Worm (Caenorhabditis elegans): ENCODE data around the gene F54F2.9.

Gene F54F2.9

ce11 chrIII:8865294-8865766 is 38.3 kb upstream of the F54F2.9 start (continued):
- TF ChIP-seq lin-39 (tag; optimal IDR thresholded peaks at IDR 0.05) = no peak

ce11 chrIII:8858482-8858881 is 31.5 kb upstream of the F54F2.9 start:
- TF ChIP-seq elt-1 (tag; optimal IDR thresholded peaks at IDR 0.05) = no peak
- no peak for TF ChIP-seq aly-2 (tag; optimal IDR thresholded peaks at IDR 0.05)
- no peak for TF ChIP-seq nhr-23 (tag; optimal IDR thresholded peaks at IDR 0.05)
- no peak for TF ChIP-seq ceh-28 (tag; optimal IDR thresholded peaks at IDR 0.05)
- no peak for TF ChIP-seq fkh-10 (GFP tag; optimal IDR thresholded peaks at IDR 0.05)
- TF ChIP-seq ztf-11 (tag; optimal IDR thresholded peaks at IDR 0.05) = no peak
- TF ChIP-seq nfya-1 (tag; optimal IDR thresholded peaks at IDR 0.05; ENCODE audit: insufficient read depth) = no peak
- no peak for TF ChIP-seq egl-27 (tag; optimal IDR thresholded peaks at IDR 0.05)

ce11 chrIII:8851961-8852360 is 24.9 kb upstream of the F54F2.9 start, which contains the start of gene plg-1:
Gene plg-1, plus strand, starts transcription at chrIII:8852261.
- TF ChIP-seq elt-3 (tag; optimal IDR thresholded peaks at IDR 0.05) (no peak), nhr-77 (tag; optimal IDR thresholded peaks at IDR 0.05) (no peak), egl-5 (tag; optimal IDR thresholded peaks at IDR 0.05) (no peak), nhr-25 (tag; optimal IDR thresholded peaks at IDR 0.05) (no peak), pqm-1 (tag; optimal IDR thresholded peaks at IDR 0.05) (no peak), skn-1 (tag; optimal IDR thresholded peaks at IDR 0.05) (no peak), snpc-4 (tag; optimal IDR thresholded peaks at IDR 0.05) (no peak), elt-2 (tag; optimal IDR thresholded peaks at IDR 0.05) (no peak), pha-4 (tag; optimal IDR thresholded peaks at IDR 0.05) (no peak), lin-39 (tag; optimal IDR thresholded peaks at IDR 0.05) (no peak), ceh-16 (tag; optimal IDR thresholded peaks at IDR 0.05) (no peak), jun-1 (tag; optimal IDR thresholded peaks at IDR 0.05) (no peak), eor-1 (tag; optimal IDR thresholded peaks at IDR 0.05) (no peak), nhr-23 (tag; optimal IDR thresholded peaks at IDR 0.05) (no peak), nhr-76 (tag; optimal IDR thresholded peaks at IDR 0.05) (no peak), mml-1 (tag; optimal IDR thresholded peaks at IDR 0.05) (no peak)

ce11 chrIII:8850482-8851047 is 23.5 kb upstream of the F54F2.9 start, which contains the start of gene F44E2.9:
Gene F44E2.9, minus strand, starts transcription at chrIII:8850532.
- TF ChIP-seq elt-2 (tag; optimal IDR thresholded peaks at IDR 0.05) (peak; percentile 22), nhr-23 (tag; optimal IDR thresholded peaks at IDR 0.05) (peak; percentile 72), lin-39 (tag; optimal IDR thresholded peaks at IDR 0.05) (peak; percentile 68), unc-62 (GFP tag; optimal IDR thresholded peaks at IDR 0.05) (no peak), snpc-4 (tag; optimal IDR thresholded peaks at IDR 0.05) (peak; percentile 67), nhr-43 (tag; optimal IDR thresholded peaks at IDR 0.05; ENCODE audit: poor library complexity, severe bottlenecking) (peak; percentile 76), nhr-77 (tag; optimal IDR thresholded peaks at IDR 0.05) (no peak), lsy-12 (tag; optimal IDR thresholded peaks at IDR 0.05) (peak; percentile 25), lin-15B (tag; optimal IDR thresholded peaks at IDR 0.05) (peak; percentile 80), nhr-12 (tag; optimal IDR thresholded peaks at IDR 0.05) (no peak), eor-1 (tag; optimal IDR thresholded peaks at IDR 0.05) (no peak), jun-1 (tag; optimal IDR thresholded peaks at IDR 0.05) (no peak), ztf-11 (tag; optimal IDR thresholded peaks at IDR 0.05) (no peak), ama-1 (optimal IDR thresholded peaks at IDR 0.05) (no peak), ceh-28 (tag; optimal IDR thresholded peaks at IDR 0.05) (peak; percentile 38), zag-1 (tag; optimal IDR thresholded peaks at IDR 0.05) (no peak), nhr-25 (tag; optimal IDR thresholded peaks at IDR 0.05) (peak; percentile 33)

- TF ChIP-seq egl-27 (tag; optimal IDR thresholded peaks at IDR 0.05) (no peak), jun-1 (tag; optimal IDR thresholded peaks at IDR 0.05) (no peak), ZK546.5 (tag; optimal IDR thresholded peaks at IDR 0.05) (no peak), hmg-11 (tag; optimal IDR thresholded peaks at IDR 0.05) (no peak), fkh-10 (GFP tag; optimal IDR thresholded peaks at IDR 0.05) (no peak), nhr-43 (tag; optimal IDR thresholded peaks at IDR 0.05; ENCODE audit: poor library complexity, severe bottlenecking) (no peak), lin-15B (tag; optimal IDR thresholded peaks at IDR 0.05) (no peak), nhr-77 (tag; optimal IDR thresholded peaks at IDR 0.05) (no peak)
Observed at ce11 chrIII:8849507-8849906, 22.5 kb upstream of the F54F2.9 start, which contains the start of gene F44E2.8. Gene F44E2.8, minus strand, starts transcription at chrIII:8849877.

Data from whole organism, L3 larva.